Worm (Caenorhabditis elegans) whole organism, L3 larva: ENCODE results near the gene sra-27.

Experiments
- R02D3.7 ChIP-seq: fragments of 150-350 bp; optimal IDR thresholded peaks from 2 replicates; lab custom pipeline; 2014; ENCODE audit warnings: missing biosample characterization, missing genetic modification characterization
- ceh-82 ChIP-seq: fragments of 150-350 bp; optimal IDR thresholded peaks from 2 replicates; lab custom pipeline; 2014; ENCODE audit warnings: missing biosample characterization, missing genetic modification characterization
- ceh-9 ChIP-seq: sonication (generic microtip); optimal IDR thresholded peaks from 2 replicates; lab custom pipeline; 2018; ENCODE audit warnings: missing biosample characterization, missing genetic modification characterization
- jun-1 ChIP-seq: fragments of 150-350 bp; optimal IDR thresholded peaks from 2 replicates; lab custom pipeline; 2014; ENCODE audit warnings: missing biosample characterization, missing genetic modification reagents, missing genetic modification characterization
- lin-15B ChIP-seq: fragments of 150-350 bp; optimal IDR thresholded peaks from 2 replicates; lab custom pipeline; 2014; ENCODE audit warnings: missing biosample characterization, missing genetic modification characterization
- lsy-12 ChIP-seq: sonication (generic microtip); optimal IDR thresholded peaks from 2 replicates; lab custom pipeline; 2016; ENCODE audit warnings: mild to moderate bottlenecking, missing genetic modification characterization, missing compliant biosample characterization
- mdl-1 ChIP-seq: fragments of 150-350 bp; optimal IDR thresholded peaks from 2 replicates; lab custom pipeline; 2014; ENCODE audit warnings: missing biosample characterization, missing genetic modification characterization
- nfya-1 ChIP-seq: sonication (generic microtip); optimal IDR thresholded peaks from 2 replicates; lab custom pipeline; 2017; ENCODE audit warnings: missing genetic modification characterization, mild to moderate bottlenecking, missing compliant biosample characterization, antibody characterized with exemption, moderate library complexity; ENCODE audit not compliant: insufficient read depth
- nhr-237 ChIP-seq: fragments of 150-350 bp; optimal IDR thresholded peaks from 2 replicates; lab custom pipeline; 2014; ENCODE audit warnings: missing biosample characterization, missing genetic modification characterization
- pqm-1 ChIP-seq: fragments of 150-350 bp; optimal IDR thresholded peaks from 2 replicates; lab custom pipeline; 2017; ENCODE audit warnings: missing biosample characterization, missing genetic modification characterization, inconsistent platforms
- skn-1 ChIP-seq: fragments of 150-350 bp; optimal IDR thresholded peaks from 2 replicates; lab custom pipeline; 2014; ENCODE audit warnings: missing biosample characterization, missing genetic modification characterization
- snpc-4 ChIP-seq: fragments of 150-350 bp; optimal IDR thresholded peaks from 2 replicates; lab custom pipeline; 2014; ENCODE audit warnings: missing biosample characterization, missing genetic modification characterization
- ztf-11 ChIP-seq: fragments of 150-350 bp; optimal IDR thresholded peaks from 2 replicates; lab custom pipeline; 2014; ENCODE audit warnings: missing biosample characterization, missing genetic modification characterization

- no peak for TF ChIP-seq mdl-1
- no peak for TF ChIP-seq skn-1 (tag; lab: Kevin White, UChicago)
- no peak for TF ChIP-seq jun-1
- no peak for TF ChIP-seq snpc-4 (tag; lab: Kevin White, UChicago)
- no peak for TF ChIP-seq R02D3.7 (tag; lab: Kevin White, UChicago)
- TF ChIP-seq nhr-237 (tag; lab: Kevin White, UChicago) = no peak
- peak; percentile 60 for TF ChIP-seq nfya-1 (tag; lab: Kevin White, UChicago)
- no peak for TF ChIP-seq ztf-11
- TF ChIP-seq ceh-82 = no peak
- TF ChIP-seq lin-15B (tag; lab: Kevin White, UChicago) = peak; percentile 23
- TF ChIP-seq lsy-12 = no peak
- no peak for TF ChIP-seq pqm-1 (tag; lab: Kevin White, UChicago)
- no peak for TF ChIP-seq ceh-9 (tag; lab: Kevin White, UChicago)
These were observed 29.2 kb downstream of the sra-27 start, which contains the start of gene dnj-8 for ce11 chrII:6598050-6598449.
